Worm (Caenorhabditis elegans) whole organism, young adult: ENCODE results near the gene act-1.
A peak's percentile ranks its signal among the peaks of the same experiment; 100 is the strongest.

Experiments
- B0336.3 ChIP-seq: fragments of 200-800 bp; sonication (Bioruptor generic); IDR thresholded peaks from 2 replicates; pipeline ENCODE4 v1.3.6; 2022; ENCODE audit warnings: missing genetic modification characterization, missing compliant biosample characterization
- F23B12.7 ChIP-seq: sonication (generic microtip); optimal IDR thresholded peaks from 2 replicates; lab custom pipeline; 2017; ENCODE audit warnings: missing genetic modification characterization, mild to moderate bottlenecking, missing compliant biosample characterization, antibody characterized with exemption, moderate library complexity; ENCODE audit not compliant: insufficient read depth
- F55B11.4 ChIP-seq: sonication (generic microtip); optimal IDR thresholded peaks from 2 replicates; lab custom pipeline; 2016; ENCODE audit warnings: missing compliant biosample characterization, missing genetic modification characterization, borderline replicate concordance; ENCODE audit not compliant: insufficient read depth
- Y53G8AR.9 ChIP-seq: fragments of 200-800 bp; sonication (Bioruptor generic); conservative IDR thresholded peaks from 2 replicates; pipeline ENCODE4 v1.3.6; 2022; ENCODE audit warnings: missing genetic modification reagents, missing genetic modification characterization, missing compliant biosample characterization
- Y79H2A.3 ChIP-seq: fragments of 200-800 bp; sonication (Bioruptor generic); conservative IDR thresholded peaks from 2 replicates; pipeline ENCODE4 v1.3.6; 2022; ENCODE audit warnings: missing genetic modification reagents, missing genetic modification characterization, missing compliant biosample characterization
- atf-7 ChIP-seq: sonication (generic microtip); optimal IDR thresholded peaks from 2 replicates; lab custom pipeline; 2017; ENCODE audit warnings: mild to moderate bottlenecking, missing genetic modification characterization, missing compliant biosample characterization
- attf-5 ChIP-seq: fragments of 200-800 bp; sonication (Bioruptor generic); optimal IDR thresholded peaks from 2 replicates; lab custom pipeline; 2018; ENCODE audit warnings: mild to moderate bottlenecking, missing genetic modification characterization, missing compliant biosample characterization
- chd-7 ChIP-seq: sonication (generic microtip); optimal IDR thresholded peaks from 2 replicates; lab custom pipeline; 2016; ENCODE audit warnings: mild to moderate bottlenecking, missing genetic modification characterization, moderate library complexity, missing compliant biosample characterization
- ekl-4 ChIP-seq: fragments of 200-800 bp; sonication (Bioruptor generic); IDR thresholded peaks from 2 replicates; pipeline ENCODE4 v1.3.6; 2022; ENCODE audit warnings: missing genetic modification reagents, missing genetic modification characterization, missing compliant biosample characterization
- ets-4 ChIP-seq: fragments of 200-800 bp; sonication (Bioruptor generic); optimal IDR thresholded peaks from 2 replicates; lab custom pipeline; 2018; ENCODE audit warnings: mild to moderate bottlenecking, missing genetic modification characterization, missing compliant biosample characterization
- let-607 ChIP-seq, 2 experiments: fragments of 200-800 bp in 1 of 2; sonication (Bioruptor generic) in 1 of 2; sonication (generic microtip) in 1 of 2; optimal IDR thresholded peaks; 2 replicates each; lab custom pipeline; 2016 to 2018; ENCODE audit warnings: mild to moderate bottlenecking in 2 of 2, missing compliant biosample characterization in 2 of 2, missing genetic modification characterization in 2 of 2, moderate library complexity in 2 of 2, missing genotype in 1 of 2
- lin-35 ChIP-seq, 3 experiments: fragments of 150-350 bp in 2 of 3; sonication (generic microtip) in 1 of 3; optimal IDR thresholded peaks; 2 replicates each; lab custom pipeline; 2014 to 2018; ENCODE audit warnings: missing biosample characterization in 3 of 3, missing genetic modification characterization in 3 of 3, missing genetic modification reagents in 3 of 3
- lin-40 ChIP-seq: sonication (generic microtip); optimal IDR thresholded peaks from 2 replicates; lab custom pipeline; 2016; ENCODE audit warnings: missing genetic modification characterization, mild to moderate bottlenecking, missing compliant biosample characterization, missing genotype, missing genetic modification reagents
- lir-1 ChIP-seq: fragments of 200-800 bp; sonication (Bioruptor generic); conservative IDR thresholded peaks from 2 replicates; pipeline ENCODE4 v1.3.6; 2022; ENCODE audit warnings: missing genetic modification reagents, missing genetic modification characterization, missing compliant biosample characterization
- madf-8 ChIP-seq: fragments of 200-800 bp; sonication (Bioruptor generic); conservative IDR thresholded peaks from 2 replicates; pipeline ENCODE4 v1.3.6; 2022; ENCODE audit warnings: missing genetic modification reagents, missing genetic modification characterization, missing compliant biosample characterization
- mel-28 ChIP-seq: sonication (generic microtip); optimal IDR thresholded peaks from 2 replicates; lab custom pipeline; 2016; ENCODE audit warnings: borderline replicate concordance, mild to moderate bottlenecking, missing genetic modification characterization, missing compliant biosample characterization
- mes-4 ChIP-seq: sonication (generic microtip); optimal IDR thresholded peaks from 2 replicates; lab custom pipeline; 2016; ENCODE audit warnings: missing genotype, missing genetic modification characterization, missing compliant biosample characterization
- nhr-80 ChIP-seq: sonication (generic microtip); optimal IDR thresholded peaks from 2 replicates; lab custom pipeline; 2016; ENCODE audit warnings: missing genetic modification characterization, missing compliant biosample characterization
- pbrm-1 ChIP-seq: fragments of 200-800 bp; sonication (Bioruptor generic); IDR thresholded peaks from 2 replicates; pipeline ENCODE4 v1.3.6; 2022; ENCODE audit warnings: missing genetic modification reagents, missing genetic modification characterization, missing compliant biosample characterization
- rcor-1 ChIP-seq: fragments of 200-800 bp; sonication (Bioruptor generic); IDR thresholded peaks from 2 replicates; pipeline ENCODE4 v1.3.6; 2022; ENCODE audit warnings: missing genetic modification reagents, missing genetic modification characterization, missing compliant biosample characterization
- repo-1 ChIP-seq: sonication (generic microtip); optimal IDR thresholded peaks from 2 replicates; lab custom pipeline; 2017; ENCODE audit warnings: mild to moderate bottlenecking, missing genetic modification characterization, missing compliant biosample characterization
- snpc-4 ChIP-seq, 5 experiments: fragments of 150-350 bp in 1 of 5; sonication (generic microtip) in 4 of 5; optimal IDR thresholded peaks; 2 replicates each; lab custom pipeline; 2014 to 2018; ENCODE audit warnings: missing genetic modification characterization in 5 of 5, missing biosample characterization in 3 of 5, antibody characterized with exemption in 2 of 5, mild to moderate bottlenecking in 2 of 5, missing compliant biosample characterization in 2 of 5, missing genotype in 2 of 5, moderate library complexity in 2 of 5, missing genetic modification reagents in 1 of 5
- tbp1 ChIP-seq: fragments of 200-800 bp; sonication (Bioruptor generic); optimal IDR thresholded peaks from 2 replicates; lab custom pipeline; 2018; ENCODE audit warnings: mild to moderate bottlenecking, missing genetic modification characterization, missing compliant biosample characterization
- tlf-1 ChIP-seq: fragments of 200-800 bp; sonication (Bioruptor generic); optimal IDR thresholded peaks from 2 replicates; lab custom pipeline; 2018; ENCODE audit warnings: mild to moderate bottlenecking, missing genetic modification characterization, missing compliant biosample characterization
- unc-62 ChIP-seq: fragments of 150-350 bp; optimal IDR thresholded peaks from 2 replicates; lab custom pipeline; 2014; ENCODE audit warnings: missing biosample characterization, missing genetic modification reagents, missing genetic modification characterization
- zfh-2 ChIP-seq: fragments of 200-800 bp; sonication (Bioruptor generic); conservative IDR thresholded peaks from 2 replicates; pipeline ENCODE4 v1.3.6; 2022; ENCODE audit warnings: missing genetic modification reagents, missing genetic modification characterization, missing compliant biosample characterization
- ztf-22 ChIP-seq: fragments of 200-800 bp; sonication (Bioruptor generic); optimal IDR thresholded peaks from 2 replicates; lab custom pipeline; 2018; ENCODE audit warnings: mild to moderate bottlenecking, missing genetic modification characterization, moderate library complexity, missing compliant biosample characterization

act-1 gene

DNA sequence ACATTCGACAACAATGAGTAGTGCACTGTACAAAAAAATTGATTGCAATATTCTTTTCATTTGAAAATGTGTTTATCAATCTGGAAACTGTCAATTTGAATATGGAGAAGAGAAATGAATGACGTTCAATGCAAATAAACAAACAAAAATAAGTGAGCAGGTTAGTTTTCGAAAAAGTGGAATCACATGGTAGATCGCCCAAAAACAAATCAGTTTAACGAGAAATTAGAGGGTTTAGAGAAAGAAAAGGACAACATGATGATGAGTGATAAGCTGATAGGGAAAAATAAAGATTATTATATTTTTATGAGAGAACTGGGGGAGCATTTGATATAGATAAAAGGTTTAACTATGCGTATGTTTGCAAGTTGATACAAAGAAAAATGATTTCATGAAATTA lies 11.6 kb upstream of the act-1 start, which contains the start of gene T04C12.8:
Gene T04C12.8 (minus strand): TSS at position 82 of the 400 bp plus-strand sequence.
- TF ChIP-seq nhr-80 (tag; lab: Kevin White, UChicago) (peak; percentile 95), let-607 (tag; optimal IDR thresholded peaks at IDR 0.05; lab: Kevin White, UChicago) (peak in 1 of 2 experiments; percentile 27), snpc-4 (GFP tag; optimal IDR thresholded peaks at IDR 0.05; lab: Kevin White, UChicago) (no peak), snpc-4 (tag; optimal IDR thresholded peaks at IDR 0.05; lab: Kevin White, UChicago) (peak in 1 of 4 experiments; percentile 14), tbp1 (GFP tag; lab: Kevin White, UChicago) (peak; percentile 9), Y53G8AR.9 (no peak), lin-40 (tag; lab: Kevin White, UChicago) (peak; percentile 34), B0336.3 (GFP tag; lab: Robert Waterston, UW) (0 out of 2 replicates have a peak, but pooled peaks have one; percentile 24), F23B12.7 (tag; lab: Kevin White, UChicago) (no peak), F55B11.4 (tag; lab: Kevin White, UChicago) (no peak), ztf-22 (GFP tag; lab: Kevin White, UChicago) (peak; percentile 84), unc-62 (peak; percentile 88), ets-4 (GFP tag; lab: Kevin White, UChicago) (peak; percentile 2), tlf-1 (GFP tag; lab: Kevin White, UChicago) (peak; percentile 46), rcor-1 (GFP tag; lab: Robert Waterston, UW) (no peak), attf-5 (GFP tag; lab: Kevin White, UChicago) (peak; percentile 25), atf-7 (peak; percentile 79), lin-35 (GFP tag; optimal IDR thresholded peaks at IDR 0.05; lab: Kevin White, UChicago) (no peak)

ce11 chrV:11070388-11070787 lies 10.5 kb upstream of the act-1 start:
- TF ChIP-seq nhr-80 (tag; lab: Kevin White, UChicago): peak; percentile 77
- TF ChIP-seq attf-5 (GFP tag; lab: Kevin White, UChicago): no peak
- TF ChIP-seq, all 124 proteins: peak for 1

ce11 chrV:11071453-11071852 lies 9.4 kb upstream of the act-1 start:
- TF ChIP-seq Y53G8AR.9: 0 out of 2 replicates have a peak, but pooled peaks have one; percentile 22
- no peak for TF ChIP-seq ztf-22 (GFP tag; lab: Kevin White, UChicago)
- TF ChIP-seq Y79H2A.3 (GFP tag; lab: Robert Waterston, UW): no peak
- TF ChIP-seq ekl-4 (GFP tag; lab: Robert Waterston, UW): peak; percentile 45; the same call in 1 of the 2 replicates

DNA sequence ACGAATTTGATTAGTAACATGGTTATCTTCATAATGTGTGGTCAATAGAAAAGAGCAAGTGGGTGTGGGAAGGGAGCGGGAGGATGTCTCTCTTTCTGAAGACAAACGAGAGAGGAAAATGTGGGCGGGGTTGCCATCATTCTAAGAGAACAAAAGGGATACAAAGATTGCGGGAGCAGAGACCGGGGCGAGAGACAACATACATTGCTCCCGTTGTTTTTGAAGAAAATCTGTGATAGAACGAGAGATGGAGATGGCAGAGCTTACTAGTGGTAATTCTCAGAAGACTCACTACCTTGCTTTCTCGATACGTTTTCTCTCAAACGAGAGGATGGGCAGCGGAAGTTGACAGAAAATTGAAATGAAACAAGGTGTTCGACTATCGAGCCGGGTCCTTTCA lies 7.5 kb upstream of the act-1 start:
- no peak for TF ChIP-seq lir-1 (GFP tag; lab: Robert Waterston, UW)

- TF ChIP-seq mes-4 (tag; lab: Kevin White, UChicago) (no peak), mel-28 (tag; lab: Kevin White, UChicago) (no peak), madf-8 (GFP tag; lab: Robert Waterston, UW) (no peak), zfh-2 (GFP tag; lab: Robert Waterston, UW) (no peak; the same call in none of the 2 replicates), repo-1 (tag; lab: Kevin White, UChicago) (peak; percentile 8), chd-7 (peak; percentile 7), pbrm-1 (GFP tag; lab: Robert Waterston, UW) (0 out of 2 replicates have a peak, but pooled peaks have one; percentile 24)
Measured at ce11 chrV:11074448-11074847, 6.4 kb upstream of the act-1 start, which contains the start of gene act-3. Gene act-3, minus strand, starts transcription at chrV:11074498.
